Fruit fly (Drosophila melanogaster) whole organism, embryonic: Measurements from ENCODE around the gene CG13385.

Source experiments
- CG18476 ChIP-seq: fragments of 200-800 bp; sonication (Bioruptor generic); optimal IDR thresholded peaks from 2 replicates; lab custom pipeline; 2016; ENCODE audit warnings: missing biosample characterization, mild to moderate bottlenecking, missing genetic modification characterization
- br ChIP-seq: fragments of >200 bp; optimal IDR thresholded peaks from 2 replicates; lab custom pipeline; 2017
- crol ChIP-seq: fragments of 200-800 bp; sonication (Bioruptor generic); IDR thresholded peaks from 2 replicates; pipeline ENCODE4 v1.3.6; 2022; ENCODE audit warnings: missing biosample characterization, missing genetic modification characterization
- ind ChIP-seq: fragments of 200-800 bp; sonication (Bioruptor generic); optimal IDR thresholded peaks from 3 replicates; lab custom pipeline; 2016; ENCODE audit warnings: missing biosample characterization, missing genetic modification characterization

DNA sequence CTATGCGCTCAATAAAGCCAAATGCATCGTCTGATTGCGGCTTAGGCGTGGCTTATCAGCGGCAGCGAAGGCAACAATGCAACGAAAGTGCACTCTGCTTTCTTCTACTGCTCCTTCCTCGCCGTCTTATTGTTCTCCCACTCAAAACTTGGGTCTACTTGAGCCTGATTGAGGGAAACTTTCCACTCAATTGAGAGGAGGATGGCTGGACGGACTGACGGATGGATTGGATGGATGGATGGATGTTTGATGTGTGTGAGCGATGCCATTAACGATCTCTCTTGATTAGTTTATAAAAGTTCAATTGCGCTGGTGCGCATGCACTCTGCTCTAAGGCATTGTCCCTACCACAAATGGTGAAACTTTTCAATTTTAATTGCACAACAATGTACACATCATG, 26.6 kb downstream of the CG13385 start:
- TF ChIP-seq ind, result no peak
- TF ChIP-seq br (lab: Kevin White, UChicago), result no peak
- no peak for TF ChIP-seq CG18476 (GFP tag; lab: Kevin White, UChicago)
- no peak for TF ChIP-seq crol
